Worm (Caenorhabditis elegans): ENCODE results near the gene Y116F11A.1.

DNA sequence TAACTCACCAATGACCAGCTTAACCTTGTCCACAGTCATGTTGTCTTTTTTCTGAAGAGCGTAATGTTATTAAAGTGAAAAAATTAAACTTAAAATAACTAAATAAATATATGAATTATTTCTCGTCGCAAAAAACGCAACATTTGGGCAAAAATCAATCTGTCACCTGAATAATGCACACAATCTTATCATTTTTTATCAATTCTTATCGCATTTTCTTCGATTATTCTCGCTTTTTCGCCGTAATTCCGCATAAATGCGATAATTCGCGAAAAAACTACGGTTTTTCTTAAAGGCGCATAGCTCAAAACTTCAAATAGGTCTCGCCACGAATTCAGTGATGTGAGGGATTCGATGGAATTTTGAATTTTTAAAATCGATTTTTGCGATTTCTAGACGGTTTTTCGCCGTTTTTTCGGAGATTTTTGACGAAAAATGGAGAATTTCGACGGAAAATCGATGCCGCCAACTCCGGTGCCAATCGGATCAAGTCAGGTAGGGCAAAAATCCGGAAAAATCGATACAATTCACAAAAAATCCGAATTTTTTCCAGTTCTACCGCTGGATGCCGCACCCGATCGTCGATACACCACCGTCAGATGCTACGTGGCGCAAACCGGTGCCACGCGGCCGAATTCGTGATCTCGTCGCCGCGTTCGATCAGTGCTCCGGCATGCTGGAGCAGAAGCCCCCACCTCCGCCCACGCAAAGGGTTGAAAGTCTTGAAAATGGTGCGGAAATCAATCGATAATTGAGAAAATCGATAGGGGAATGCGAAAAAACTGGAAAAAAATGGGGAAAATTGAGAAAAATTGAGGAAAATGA, 32.8 kb upstream of the Y116F11A.1 start, which contains the start of the genes Y43F8C.13 and ani-3:
- no peak for TF ChIP-seq him-1 (tag; optimal IDR thresholded peaks at IDR 0.05)
- TF ChIP-seq W03F9.2 (tag; optimal IDR thresholded peaks at IDR 0.05), result no peak
